Fruit fly (Drosophila melanogaster) whole organism, embryonic: ENCODE data around the gene SppL.
A peak's percentile ranks its signal among the peaks of the same experiment; 100 is the strongest.

Experiments
- Awh ChIP-seq: fragments of 200-800 bp; sonication (Bioruptor generic); IDR thresholded peaks from 2 replicates; pipeline ENCODE4, ENCODE4 v1.3.6; 2022; ENCODE audit warnings: missing biosample characterization, missing genetic modification characterization
- CG12659 ChIP-seq: fragments of 200-800 bp; sonication (Bioruptor generic); optimal IDR thresholded peaks from 3 replicates; lab custom pipeline; 2017; ENCODE audit warnings: mild to moderate bottlenecking, missing biosample characterization, missing genetic modification reagents, missing genetic modification characterization
- CG13296 ChIP-seq: fragments of 200-800 bp; sonication (Bioruptor generic); optimal IDR thresholded peaks from 3 replicates; lab custom pipeline; 2018; ENCODE audit warnings: missing biosample characterization, mild to moderate bottlenecking, missing genetic modification characterization
- CG14014 ChIP-seq: fragments of 200-800 bp; sonication (Bioruptor generic); IDR thresholded peaks from 2 replicates; pipeline ENCODE4 v1.3.6; 2022; ENCODE audit warnings: missing biosample characterization, missing genetic modification characterization
- CG15479 ChIP-seq: fragments of 200-800 bp; sonication (Bioruptor generic); optimal IDR thresholded peaks from 3 replicates; lab custom pipeline; 2019; ENCODE audit warnings: missing biosample characterization, mild to moderate bottlenecking, missing genetic modification characterization, moderate library complexity
- CG15696 ChIP-seq: fragments of 200-800 bp; sonication (Bioruptor generic); optimal IDR thresholded peaks from 2 replicates; lab custom pipeline; 2019; ENCODE audit warnings: missing biosample characterization, mild to moderate bottlenecking, missing genetic modification characterization, moderate library complexity
- CG2678 ChIP-seq: fragments of 200-800 bp; sonication (Bioruptor generic); optimal IDR thresholded peaks from 3 replicates; lab custom pipeline; 2019; ENCODE audit warnings: missing biosample characterization, mild to moderate bottlenecking, missing genetic modification characterization, moderate library complexity
- CG30403 ChIP-seq: fragments of 200-800 bp; sonication (Bioruptor generic); optimal IDR thresholded peaks from 3 replicates; lab custom pipeline; 2016; ENCODE audit warnings: missing biosample characterization, missing genetic modification characterization
- CG30431 ChIP-seq: fragments of 200-800 bp; sonication (Bioruptor generic); optimal IDR thresholded peaks from 2 replicates; lab custom pipeline; 2017; ENCODE audit warnings: missing biosample characterization, missing genetic modification characterization
- CG3407 ChIP-seq: fragments of 200-800 bp; sonication (Bioruptor generic); optimal IDR thresholded peaks from 2 replicates; lab custom pipeline; 2018; ENCODE audit warnings: missing biosample characterization, mild to moderate bottlenecking, missing genetic modification characterization
- CG7839 ChIP-seq: fragments of 200-800 bp; sonication (Bioruptor generic); optimal IDR thresholded peaks from 3 replicates; lab custom pipeline; 2018; ENCODE audit warnings: missing biosample characterization, mild to moderate bottlenecking, missing genetic modification characterization, moderate library complexity
- CG9215 ChIP-seq: fragments of 200-800 bp; sonication (Bioruptor generic); IDR thresholded peaks from 2 replicates; pipeline ENCODE4 v1.3.6; 2022; ENCODE audit warnings: missing biosample characterization, missing genetic modification characterization
- CG9609 ChIP-seq: fragments of 200-800 bp; sonication (Bioruptor generic); optimal IDR thresholded peaks from 3 replicates; lab custom pipeline; 2016; ENCODE audit warnings: missing biosample characterization, missing genetic modification characterization
- CHES-1-like ChIP-seq: fragments of 200-800 bp; sonication (Bioruptor generic); optimal IDR thresholded peaks from 2 replicates; lab custom pipeline; 2016; ENCODE audit warnings: missing biosample characterization, missing genetic modification characterization
- Deaf1 ChIP-seq: fragments of 200-800 bp; optimal IDR thresholded peaks from 3 replicates; lab custom pipeline; 2019; ENCODE audit warnings: missing biosample characterization, mild to moderate bottlenecking, missing genetic modification characterization, moderate library complexity
- Dip2 ChIP-seq: fragments of 200-800 bp; sonication (Bioruptor generic); IDR thresholded peaks from 2 replicates; pipeline ENCODE4 v1.3.6; 2022; ENCODE audit warnings: missing biosample characterization, missing genetic modification characterization
- E2f2 ChIP-seq: fragments of 200-800 bp; sonication (Bioruptor generic); IDR thresholded peaks from 2 replicates; pipeline ENCODE4 v1.3.6; 2022; ENCODE audit warnings: missing biosample characterization, missing genetic modification characterization
- Fer1 ChIP-seq: fragments of 200-800 bp; sonication (Bioruptor generic); optimal IDR thresholded peaks from 2 replicates; lab custom pipeline; 2017; ENCODE audit warnings: missing biosample characterization, mild to moderate bottlenecking, missing genetic modification characterization
- GATAe ChIP-seq: fragments of 200-800 bp; sonication (Bioruptor generic); conservative IDR thresholded peaks from 2 replicates; pipeline ENCODE4 v1.3.6; 2022; ENCODE audit warnings: missing biosample characterization, missing genetic modification characterization
- Gsc ChIP-seq: fragments of 200-800 bp; sonication (Bioruptor generic); IDR thresholded peaks from 2 replicates; pipeline ENCODE4 v1.3.6; 2022; ENCODE audit warnings: missing biosample characterization, missing genetic modification characterization
- HLH4C ChIP-seq: fragments of 200-800 bp; sonication (Bioruptor generic); IDR thresholded peaks from 3 replicates; pipeline ENCODE4 v1.3.6; 2022; ENCODE audit warnings: missing biosample characterization, missing genetic modification characterization; ENCODE audit not compliant: partially characterized antibody
- HmgD ChIP-seq: fragments of 200-800 bp; sonication (Bioruptor generic); optimal IDR thresholded peaks from 3 replicates; lab custom pipeline; 2016; ENCODE audit warnings: missing biosample characterization, missing genetic modification characterization
- Hr39 ChIP-seq: fragments of >200 bp; optimal IDR thresholded peaks from 2 replicates; lab custom pipeline; 2017
- Ssrp ChIP-seq: fragments of 200-800 bp; sonication (Bioruptor generic); optimal IDR thresholded peaks from 2 replicates; lab custom pipeline; 2018; ENCODE audit warnings: missing biosample characterization, mild to moderate bottlenecking, missing genetic modification characterization, moderate library complexity
- TFAM ChIP-seq: fragments of 200-800 bp; sonication (Bioruptor generic); optimal IDR thresholded peaks from 2 replicates; lab custom pipeline; 2017; ENCODE audit warnings: missing biosample characterization, missing genetic modification characterization, inconsistent platforms
- Xbp1 ChIP-seq: fragments of 200-800 bp; sonication (Bioruptor generic); optimal IDR thresholded peaks from 3 replicates; lab custom pipeline; 2016; ENCODE audit warnings: missing biosample characterization, mild to moderate bottlenecking, missing genetic modification characterization
- ato ChIP-seq: fragments of 200-800 bp; sonication (Bioruptor generic); IDR thresholded peaks from 2 replicates; pipeline ENCODE4 v1.3.6; 2022; ENCODE audit warnings: missing biosample characterization, missing genetic modification characterization; ENCODE audit not compliant: partially characterized antibody
- bsh ChIP-seq, 2 experiments: fragments of 200-800 bp; sonication (Bioruptor generic); optimal IDR thresholded peaks; 2 replicates each; lab custom pipeline; 2017 to 2018; ENCODE audit warnings: mild to moderate bottlenecking in 2 of 2, missing biosample characterization in 2 of 2, missing genetic modification characterization in 2 of 2, moderate library complexity in 1 of 2
- cad ChIP-seq: fragments of >200 bp; optimal IDR thresholded peaks from 2 replicates; lab custom pipeline; 2017; ENCODE audit warnings: missing biosample characterization, missing genetic modification characterization
- caup ChIP-seq: fragments of 200-800 bp; sonication (Bioruptor generic); optimal IDR thresholded peaks from 3 replicates; lab custom pipeline; 2017; ENCODE audit warnings: missing biosample characterization, mild to moderate bottlenecking, missing genetic modification characterization, moderate library complexity; ENCODE audit not compliant: severe bottlenecking
- corto ChIP-seq: fragments of 200-800 bp; sonication (Bioruptor generic); optimal IDR thresholded peaks from 2 replicates; lab custom pipeline; 2016; ENCODE audit warnings: missing biosample characterization, mild to moderate bottlenecking, missing genetic modification characterization, moderate library complexity
- cwo ChIP-seq: fragments of 200-800 bp; sonication (Bioruptor generic); optimal IDR thresholded peaks from 3 replicates; lab custom pipeline; 2017; ENCODE audit warnings: missing biosample characterization, missing genetic modification characterization, mild to moderate bottlenecking, moderate library complexity, missing genetic modification reagents
- da ChIP-seq: fragments of 200-800 bp; sonication (Bioruptor generic); optimal IDR thresholded peaks from 2 replicates; lab custom pipeline; 2016; ENCODE audit warnings: missing biosample characterization, missing genetic modification characterization
- danr ChIP-seq: fragments of 200-800 bp; sonication (Bioruptor generic); IDR thresholded peaks from 2 replicates; pipeline ENCODE4 v1.3.6; 2022; ENCODE audit warnings: missing biosample characterization, missing genetic modification characterization
- dysf ChIP-seq: fragments of 200-800 bp; sonication (Bioruptor generic); IDR thresholded peaks from 3 replicates; pipeline ENCODE4 v1.3.6; 2022; ENCODE audit warnings: missing biosample characterization, missing genetic modification characterization
- ind ChIP-seq: fragments of 200-800 bp; sonication (Bioruptor generic); optimal IDR thresholded peaks from 3 replicates; lab custom pipeline; 2016; ENCODE audit warnings: missing biosample characterization, missing genetic modification characterization
- jigr1 ChIP-seq: fragments of 200-800 bp; sonication (Bioruptor generic); IDR thresholded peaks from 3 replicates; pipeline ENCODE4 v1.3.6; 2022; ENCODE audit warnings: missing biosample characterization, missing genetic modification characterization
- lab ChIP-seq: fragments of 200-800 bp; sonication (Bioruptor generic); optimal IDR thresholded peaks from 3 replicates; lab custom pipeline; 2017; ENCODE audit warnings: missing biosample characterization, missing genetic modification characterization, mild to moderate bottlenecking, moderate library complexity, missing genetic modification reagents
- lmd ChIP-seq: fragments of 200-800 bp; sonication (Bioruptor generic); IDR thresholded peaks from 2 replicates; pipeline ENCODE4 v1.3.6; 2022; ENCODE audit warnings: missing biosample characterization, missing genetic modification characterization
- lov ChIP-seq, 2 experiments: fragments of 200-800 bp in 1 of 2; fragments of >200 bp in 1 of 2; sonication (Bioruptor generic) in 1 of 2; IDR thresholded peaks in 1 of 2; optimal IDR thresholded peaks in 1 of 2; 2 replicates in 1 of 2; 3 replicates in 1 of 2; pipeline versions ENCODE4 v1.3.6 to Lab custom; 2017 to 2022; ENCODE audit warnings: missing biosample characterization in 1 of 2, missing genetic modification characterization in 1 of 2
- maf-S ChIP-seq: fragments of 200-800 bp; sonication (Bioruptor generic); optimal IDR thresholded peaks from 2 replicates; lab custom pipeline; 2016; ENCODE audit warnings: missing biosample characterization, missing genetic modification characterization
- nom ChIP-seq: fragments of 200-800 bp; sonication (Bioruptor generic); optimal IDR thresholded peaks from 2 replicates; lab custom pipeline; 2017; ENCODE audit warnings: missing biosample characterization, missing genetic modification characterization, mild to moderate bottlenecking, moderate library complexity, missing genetic modification reagents
- odd ChIP-seq: fragments of 200-800 bp; sonication (Bioruptor generic); optimal IDR thresholded peaks from 2 replicates; lab custom pipeline; 2017; ENCODE audit warnings: missing biosample characterization, mild to moderate bottlenecking, missing genetic modification characterization
- onecut ChIP-seq: fragments of 200-800 bp; sonication (Bioruptor generic); IDR thresholded peaks from 2 replicates; pipeline ENCODE4 v1.3.6; 2022; ENCODE audit warnings: missing biosample characterization, missing genetic modification characterization
- ro ChIP-seq: fragments of 200-800 bp; sonication (Bioruptor generic); IDR thresholded peaks from 2 replicates; pipeline ENCODE4 v1.3.6; 2022; ENCODE audit warnings: missing biosample characterization, missing genetic modification characterization
- scrt ChIP-seq: fragments of 200-800 bp; sonication (Bioruptor generic); optimal IDR thresholded peaks from 2 replicates; lab custom pipeline; 2018; ENCODE audit warnings: missing biosample characterization, mild to moderate bottlenecking, missing genetic modification characterization, moderate library complexity
- slbo ChIP-seq: fragments of 200-800 bp; sonication (Bioruptor generic); IDR thresholded peaks from 2 replicates; pipeline ENCODE4 v1.3.6; 2022; ENCODE audit warnings: missing biosample characterization, missing genetic modification characterization
- toy ChIP-seq: fragments of 200-800 bp; sonication (Bioruptor generic); IDR thresholded peaks from 2 replicates; pipeline ENCODE4 v1.3.6; 2022; ENCODE audit warnings: missing biosample characterization, missing genetic modification characterization
- wdn ChIP-seq: fragments of 200-800 bp; sonication (Bioruptor generic); IDR thresholded peaks from 2 replicates; pipeline ENCODE4 v1.3.6; 2022; ENCODE audit warnings: missing biosample characterization, missing genetic modification characterization
- zen ChIP-seq: fragments of 200-800 bp; sonication (Bioruptor generic); optimal IDR thresholded peaks from 3 replicates; lab custom pipeline; 2018; ENCODE audit warnings: missing biosample characterization, mild to moderate bottlenecking, missing genetic modification characterization, moderate library complexity

SppL gene

DNA sequence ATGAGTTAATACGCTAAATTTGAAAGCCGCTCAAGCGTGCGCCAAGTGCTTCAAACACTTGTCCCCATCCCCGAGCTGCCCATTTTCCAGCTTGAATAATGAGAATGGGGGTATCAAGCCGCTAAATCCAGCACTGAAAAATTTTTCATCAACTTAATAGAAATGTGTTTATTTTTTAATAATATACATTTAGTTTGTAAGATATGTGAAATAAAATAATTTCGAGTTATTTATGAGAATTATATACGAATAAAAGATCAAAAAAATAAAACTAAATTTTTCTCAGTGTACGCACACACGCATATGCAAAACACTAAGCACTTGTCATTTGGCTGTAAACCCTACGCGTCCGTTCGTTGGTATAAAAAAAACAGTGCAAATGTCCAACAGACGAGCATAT, 27.0 kb upstream of the SppL start (continued):
- TF ChIP-seq ato (GFP tag; lab: Robert Waterston, UW) (no peak), lab (GFP tag; lab: Kevin White, UChicago) (peak; percentile 55), maf-S (GFP tag; lab: Kevin White, UChicago) (no peak), onecut (GFP tag; lab: Robert Waterston, UW) (no peak), danr (0 out of 2 replicates have a peak, but pooled peaks have one; percentile 7), CG15479 (GFP tag; lab: Kevin White, UChicago) (no peak), Fer1 (GFP tag; lab: Kevin White, UChicago) (peak; percentile 65), CG9609 (GFP tag; lab: Kevin White, UChicago) (no peak), Ssrp (tag; lab: Kevin White, UChicago) (no peak), Xbp1 (no peak), CG2678 (peak; percentile 37), CHES-1-like (GFP tag; lab: Kevin White, UChicago) (no peak), wdn (GFP tag; lab: Robert Waterston, UW) (no peak), toy (GFP tag; lab: Robert Waterston, UW) (no peak), zen (no peak), CG13296 (GFP tag; lab: Kevin White, UChicago) (peak; percentile 24), CG14014 (GFP tag; lab: Robert Waterston, UW) (no peak; the same call in 1 of the 2 replicates), bsh (GFP tag; optimal IDR thresholded peaks at IDR 0.05; lab: Kevin White, UChicago) (no peak), CG30431 (GFP tag; lab: Kevin White, UChicago) (no peak), Dip2 (GFP tag; lab: Robert Waterston, UW) (no peak), corto (GFP tag; lab: Kevin White, UChicago) (no peak), Gsc (GFP tag; lab: Robert Waterston, UW) (no peak), CG15696 (tag; lab: Kevin White, UChicago) (no peak), CG30403 (GFP tag; lab: Kevin White, UChicago) (no peak), Hr39 (lab: Kevin White, UChicago) (no peak), lmd (GFP tag; lab: Robert Waterston, UW) (0 out of 2 replicates have a peak, but pooled peaks have one; percentile 31), ro (no peak), cad (GFP tag; lab: Kevin White, UChicago) (no peak), Awh (GFP tag; lab: Robert Waterston, UW) (no peak), HmgD (no peak), TFAM (GFP tag; lab: Kevin White, UChicago) (no peak), GATAe (GFP tag; lab: Robert Waterston, UW) (no peak)

DNA sequence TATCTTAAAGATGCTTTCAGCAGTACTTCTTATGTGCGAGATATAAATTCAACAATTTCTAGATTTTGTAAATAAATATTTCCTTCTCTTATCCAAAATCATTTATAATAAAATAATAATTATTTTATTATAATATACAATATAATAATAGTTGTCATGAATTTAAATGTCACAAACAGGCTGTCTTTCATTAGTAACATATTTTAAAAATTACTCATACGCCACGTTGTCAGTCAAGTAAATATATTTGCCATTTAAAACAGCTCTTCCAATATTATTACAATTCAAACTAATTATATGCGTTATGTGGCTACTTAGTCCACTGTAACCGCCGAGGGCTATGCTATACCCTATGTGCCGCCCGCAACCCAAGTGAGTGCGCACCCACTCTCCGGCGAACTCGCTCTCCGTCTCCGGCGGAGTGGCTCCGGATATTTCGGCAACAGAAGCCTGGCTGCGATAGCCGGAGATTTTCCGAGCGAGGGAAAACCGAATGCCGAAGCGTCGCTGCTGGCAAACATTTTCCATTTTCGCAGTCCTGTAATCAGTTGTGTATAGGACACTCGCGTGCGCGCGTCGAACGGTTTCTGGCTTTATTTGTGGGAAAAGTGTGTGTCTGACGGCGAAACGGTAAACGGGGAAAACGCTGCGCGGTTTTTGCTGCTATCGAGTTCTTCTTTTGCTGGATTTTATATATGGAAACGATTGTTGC, 26.0 kb upstream of the SppL start, which contains the start of gene CG5890:
Gene CG5890 (plus strand): TSS at position 561 of the 712 bp plus-strand sequence.
- no peak for TF ChIP-seq odd (GFP tag; lab: Kevin White, UChicago)
- TF ChIP-seq caup (GFP tag; lab: Kevin White, UChicago), result peak; percentile 6
- TF ChIP-seq Deaf1 (tag; lab: Kevin White, UChicago), result peak; percentile 94
- TF ChIP-seq CG7839 (tag; lab: Kevin White, UChicago), result peak; percentile 57
- TF ChIP-seq scrt (GFP tag; lab: Kevin White, UChicago), result peak; percentile 12
- no peak for TF ChIP-seq HLH4C (GFP tag; lab: Robert Waterston, UW)
- TF ChIP-seq lov (optimal IDR thresholded peaks at IDR 0.05; lab: Kevin White, UChicago), result no peak
- no peak for TF ChIP-seq lov (GFP tag; IDR thresholded peaks at IDR 0.05; lab: Robert Waterston, UW)
- no peak for TF ChIP-seq E2f2
- TF ChIP-seq nom (GFP tag; lab: Kevin White, UChicago), result no peak
- peak; percentile 7 for TF ChIP-seq CG12659 (GFP tag; lab: Kevin White, UChicago)
- TF ChIP-seq cwo (GFP tag; lab: Kevin White, UChicago), result peak; percentile 48
- TF ChIP-seq onecut (GFP tag; lab: Robert Waterston, UW), result no peak
- TF ChIP-seq da (GFP tag; lab: Kevin White, UChicago), result no peak
- TF ChIP-seq slbo (GFP tag; lab: Robert Waterston, UW), result peak; percentile 29; the same call in 1 of the 2 replicates
- peak; percentile 17 for TF ChIP-seq ind (GFP tag; lab: Kevin White, UChicago)
- TF ChIP-seq jigr1 (GFP tag; lab: Robert Waterston, UW), result no peak
- TF ChIP-seq dysf (GFP tag; lab: Robert Waterston, UW), result 0 out of 3 replicates have a peak, but pooled peaks have one; percentile 18
- no peak for TF ChIP-seq CG9215 (GFP tag; lab: Robert Waterston, UW)
- no peak for TF ChIP-seq CG3407
